Worm (Caenorhabditis elegans) whole organism, L4 larva: ENCODE measurements around the gene C39D10.11.

Experiments used
- aha-1 ChIP-seq: fragments of 150-350 bp; peaks from one replicate; lab custom pipeline; 2014; ENCODE audit warnings: missing biosample characterization, missing genetic modification characterization
- daf-16 ChIP-seq, 3 experiments: sonication (generic microtip); optimal IDR thresholded peaks; 2 replicates each; lab custom pipeline; 2016 to 2017; ENCODE audit warnings: missing genetic modification characterization in 3 of 3, missing genetic modification reagents in 3 of 3, mild to moderate bottlenecking in 2 of 3, missing compliant biosample characterization in 2 of 3, missing biosample characterization in 1 of 3, moderate library complexity in 1 of 3
- hlh-11 ChIP-seq: fragments of 200-800 bp; sonication (Bioruptor generic); optimal IDR thresholded peaks from 2 replicates; lab custom pipeline; 2018; ENCODE audit warnings: mild to moderate bottlenecking, missing genetic modification characterization, missing compliant biosample characterization
- hlh-30 ChIP-seq: sonication (generic microtip); optimal IDR thresholded peaks from 2 replicates; lab custom pipeline; 2017; ENCODE audit warnings: antibody characterized with exemption, mild to moderate bottlenecking, missing genetic modification characterization, missing compliant biosample characterization; ENCODE audit not compliant: insufficient read depth
- lin-1 ChIP-seq: fragments of 200-800 bp; sonication (Bioruptor generic); IDR thresholded peaks from 2 replicates; pipeline ENCODE4 v1.3.6; 2022; ENCODE audit warnings: missing genetic modification reagents, missing genetic modification characterization, missing compliant biosample characterization
- mep-1 ChIP-seq: fragments of 150-350 bp; sonication (generic microtip); optimal IDR thresholded peaks from 3 replicates; lab custom pipeline; 2014; ENCODE audit warnings: missing biosample characterization, missing genetic modification characterization
- mes-2 ChIP-seq: sonication (generic microtip); optimal IDR thresholded peaks from 2 replicates; lab custom pipeline; 2016; ENCODE audit warnings: missing genotype, mild to moderate bottlenecking, missing genetic modification characterization, missing compliant biosample characterization; ENCODE audit not compliant: poor library complexity, severe bottlenecking
- sdz-12 ChIP-seq: fragments of 200-800 bp; sonication (Bioruptor generic); optimal IDR thresholded peaks from 2 replicates; lab custom pipeline; 2018; ENCODE audit warnings: mild to moderate bottlenecking, missing genetic modification characterization, missing compliant biosample characterization
- tra-1 ChIP-seq: fragments of 200-800 bp; sonication (Bioruptor generic); IDR thresholded peaks from 2 replicates; pipeline ENCODE4 v1.3.6; 2022; ENCODE audit warnings: missing genetic modification reagents, missing genetic modification characterization, missing compliant biosample characterization

The C39D10.11 gene

DNA sequence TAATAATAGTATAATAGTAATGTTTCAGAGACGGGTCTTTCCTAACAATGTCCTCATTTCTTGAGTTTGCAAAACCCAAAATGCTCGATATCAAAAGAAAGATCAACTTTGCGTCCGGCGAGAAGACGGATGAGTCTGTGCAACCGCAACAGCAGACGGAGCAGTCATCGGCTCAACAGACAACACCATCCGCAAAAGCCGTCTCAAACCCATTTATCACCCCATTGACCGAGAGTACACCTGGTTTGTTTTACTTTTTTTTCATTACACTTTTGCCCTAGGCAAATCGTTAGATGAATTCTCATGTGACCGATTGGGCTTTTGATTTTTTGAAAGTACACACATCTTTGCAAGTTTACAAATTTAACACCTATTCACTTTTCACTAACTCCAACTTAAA lies 51.3 kb downstream of the C39D10.11 start, which contains the start of gene dct-1:
dct-1 (plus strand) TSS at position 27 of the 400 bp plus-strand sequence.
- TF ChIP-seq lin-1 (GFP tag; lab: Robert Waterston, UW), result no peak
- TF ChIP-seq sdz-12 (GFP tag; lab: Kevin White, UChicago), result peak; percentile 17
- peak; percentile 57 for TF ChIP-seq hlh-11
- TF ChIP-seq aha-1 (tag; lab: Kevin White, UChicago), result peak; percentile 65
- TF ChIP-seq tra-1 (GFP tag; lab: Robert Waterston, UW), result no peak
- no peak for TF ChIP-seq mes-2
- TF ChIP-seq mep-1, result peak; percentile 7
- TF ChIP-seq daf-16 (GFP tag; optimal IDR thresholded peaks at IDR 0.05; lab: Kevin White, UChicago), result peak in 1 of 2 experiments; percentile 60
- TF ChIP-seq daf-16 (tag; optimal IDR thresholded peaks at IDR 0.05; lab: Kevin White, UChicago), result no peak
- peak; percentile 31 for TF ChIP-seq hlh-30 (tag; lab: Kevin White, UChicago)
